Worm (Caenorhabditis elegans): ENCODE results near the gene F54D1.6.

DNA sequence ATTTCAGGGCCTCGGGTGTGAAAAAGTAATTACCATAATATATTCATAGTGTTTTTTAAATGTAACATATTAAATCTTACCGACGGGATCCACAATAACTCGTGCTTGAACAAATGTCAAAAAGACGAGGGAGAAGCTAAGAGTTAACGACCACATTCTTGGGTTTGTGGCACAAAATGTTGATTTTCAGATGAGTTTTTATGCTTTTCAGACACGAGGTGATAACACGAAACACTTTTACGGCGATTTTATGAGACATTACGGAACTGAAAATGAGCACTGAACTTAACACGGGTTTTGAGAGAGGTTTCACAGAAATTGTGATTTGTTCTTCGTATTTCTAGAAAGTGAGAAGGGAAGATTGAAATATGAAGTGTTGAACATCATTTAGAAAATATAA is 18.9 kb downstream of the F54D1.6 start, which contains the start of gene B0035.13:
- no peak for TF ChIP-seq W03F9.2 (tag; optimal IDR thresholded peaks at IDR 0.05)
- TF ChIP-seq dao-5 (tag; optimal IDR thresholded peaks at IDR 0.05): no peak

Data from whole organism, L4/young adult.